Worm (Caenorhabditis elegans): Measurements from ENCODE around the gene marg-1.

marg-1 gene

ce11 chrX:3787431-3788076 is 6.6 kb upstream of the marg-1 start, which contains the start of gene pmpl-1:
TSS of gene pmpl-1 (plus strand) at chrX:3788026.
- TF ChIP-seq hmg-1.1 (GFP tag; IDR thresholded peaks at IDR 0.05), result peak; percentile 31; the same call in 1 of the 2 replicates
- TF ChIP-seq hlh-30 (tag; optimal IDR thresholded peaks at IDR 0.05; ENCODE audit: insufficient read depth), result peak; percentile 88
- peak; percentile 47 for TF ChIP-seq rbr-2 (tag; optimal IDR thresholded peaks at IDR 0.05)
- TF ChIP-seq zag-1 (tag; optimal IDR thresholded peaks at IDR 0.05), result no peak
- TF ChIP-seq mxl-3 (GFP tag; optimal IDR thresholded peaks at IDR 0.05), result peak; percentile 2
- TF ChIP-seq set-16 (GFP tag; IDR thresholded peaks at IDR 0.05), result no peak
- TF ChIP-seq daf-16 (GFP tag; optimal IDR thresholded peaks at IDR 0.05), result peak in 1 of 2 experiments; percentile 16
- TF ChIP-seq daf-16 (tag; optimal IDR thresholded peaks at IDR 0.05), result peak; percentile 5
- TF ChIP-seq php-3 (GFP tag; IDR thresholded peaks at IDR 0.05), result no peak
- TF ChIP-seq snpc-1.2 (GFP tag; IDR thresholded peaks at IDR 0.05), result no peak
- TF ChIP-seq nhr-28 (tag; optimal IDR thresholded peaks at IDR 0.05), result peak; percentile 44
- peak; percentile 22 for TF ChIP-seq nhr-48 (tag; optimal IDR thresholded peaks at IDR 0.05)
- peak; percentile 5 to 31 for TF ChIP-seq lsy-2 (tag; optimal IDR thresholded peaks at IDR 0.05)
- peak; percentile 99 for TF ChIP-seq aha-1 (tag)
- peak; percentile 69 for TF ChIP-seq mep-1 (tag; optimal IDR thresholded peaks at IDR 0.05)
- peak; percentile 22 for TF ChIP-seq dmd-6 (GFP tag; IDR thresholded peaks at IDR 0.05)
- TF ChIP-seq mes-2 (tag; optimal IDR thresholded peaks at IDR 0.05; ENCODE audit: poor library complexity, severe bottlenecking), result peak; percentile 18
- peak; percentile 44 for TF ChIP-seq hlh-11 (tag; optimal IDR thresholded peaks at IDR 0.05)
- TF ChIP-seq D1046.2 (GFP tag; IDR thresholded peaks at IDR 0.05), result no peak
- TF ChIP-seq nhr-25 (tag; optimal IDR thresholded peaks at IDR 0.05; ENCODE audit: borderline replicate concordance, insufficient read depth), result peak; percentile 66
- TF ChIP-seq nhr-11 (tag; optimal IDR thresholded peaks at IDR 0.05), result peak; percentile 33
- peak; percentile 71 to 72 for TF ChIP-seq mdl-1 (tag; optimal IDR thresholded peaks at IDR 0.05)
- TF ChIP-seq unc-62 (GFP tag; optimal IDR thresholded peaks at IDR 0.05 in 1 of 2), result peak in 1 of 2 experiments; percentile 93
- no peak for TF ChIP-seq unc-62 (tag; optimal IDR thresholded peaks at IDR 0.05)
- TF ChIP-seq ama-1 (optimal IDR thresholded peaks at IDR 0.05), result peak; percentile 81

ce11 chrX:3785111-3785808 is 4.3 kb upstream of the marg-1 start:
- TF ChIP-seq T26A8.4 (GFP tag; IDR thresholded peaks at IDR 0.05), result no peak
- no peak for TF ChIP-seq Y105C5A.15 (GFP tag; IDR thresholded peaks at IDR 0.05)
- TF ChIP-seq nhr-28 (tag; optimal IDR thresholded peaks at IDR 0.05), result peak; percentile 24
- peak; percentile 30 for TF ChIP-seq dve-1 (tag; optimal IDR thresholded peaks at IDR 0.05; ENCODE audit: insufficient read depth)
- TF ChIP-seq ceh-20 (GFP tag; IDR thresholded peaks at IDR 0.05), result no peak
- no peak for TF ChIP-seq ZK337.2 (GFP tag; IDR thresholded peaks at IDR 0.05)
- TF ChIP-seq R02D3.7 (tag; optimal IDR thresholded peaks at IDR 0.05), result no peak
- TF ChIP-seq unc-39 (tag; optimal IDR thresholded peaks at IDR 0.05), result no peak
- TF ChIP-seq T20F7.1 (GFP tag; optimal IDR thresholded peaks at IDR 0.05), result no peak
- no peak for TF ChIP-seq F49E8.2 (tag; optimal IDR thresholded peaks at IDR 0.05; ENCODE audit: borderline replicate concordance)
- TF ChIP-seq ztf-11 (tag; optimal IDR thresholded peaks at IDR 0.05), result no peak
- no peak for TF ChIP-seq dmd-6 (GFP tag; IDR thresholded peaks at IDR 0.05)
- no peak for TF ChIP-seq ceh-82 (tag; optimal IDR thresholded peaks at IDR 0.05)
- no peak for TF ChIP-seq aly-2 (tag; optimal IDR thresholded peaks at IDR 0.05)
- no peak for TF ChIP-seq lsy-2 (tag; optimal IDR thresholded peaks at IDR 0.05)
- no peak for TF ChIP-seq egl-27 (tag; optimal IDR thresholded peaks at IDR 0.05)
- TF ChIP-seq unc-130 (GFP tag; optimal IDR thresholded peaks at IDR 0.05), result no peak
- TF ChIP-seq F37D6.2 (tag; optimal IDR thresholded peaks at IDR 0.05), result no peak
- no peak for TF ChIP-seq ztf-7 (tag; optimal IDR thresholded peaks at IDR 0.05)
- no peak for TF ChIP-seq nhr-10 (tag; optimal IDR thresholded peaks at IDR 0.05)
- TF ChIP-seq daf-16 (GFP tag; optimal IDR thresholded peaks at IDR 0.05), result no peak
- peak; percentile 96 for TF ChIP-seq daf-16 (tag; optimal IDR thresholded peaks at IDR 0.05)
- TF ChIP-seq pqm-1 (tag; optimal IDR thresholded peaks at IDR 0.05), result peak; percentile 32
- TF ChIP-seq set-16 (GFP tag; IDR thresholded peaks at IDR 0.05), result no peak
- no peak for TF ChIP-seq D1046.2 (GFP tag; IDR thresholded peaks at IDR 0.05)
- TF ChIP-seq Y5F2A.4 (GFP tag; optimal IDR thresholded peaks at IDR 0.05), result no peak
- no peak for TF ChIP-seq ceh-62 (tag; optimal IDR thresholded peaks at IDR 0.05)
- no peak for TF ChIP-seq ama-1 (optimal IDR thresholded peaks at IDR 0.05)
- TF ChIP-seq lim-7 (GFP tag; IDR thresholded peaks at IDR 0.05), result no peak
- TF ChIP-seq saeg-2 (GFP tag; IDR thresholded peaks at IDR 0.05), result no peak
- no peak for TF ChIP-seq attf-4 (tag; optimal IDR thresholded peaks at IDR 0.05)
- TF ChIP-seq hlh-30 (tag; optimal IDR thresholded peaks at IDR 0.05; ENCODE audit: insufficient read depth), result peak; percentile 13
- TF ChIP-seq nhr-11 (tag; optimal IDR thresholded peaks at IDR 0.05), result no peak
- no peak for TF ChIP-seq hlh-11 (tag; optimal IDR thresholded peaks at IDR 0.05)
